Fruit fly (Drosophila melanogaster): ENCODE measurements around the gene mRpS6.

mRpS6 gene

dm6 chr3L:4403180-4403769, 38.9 kb downstream of the mRpS6 start, which contains the start of gene Syx17 (continued):
- TF ChIP-seq Mrtf (GFP tag; IDR thresholded peaks at IDR 0.05) (0 out of 3 replicates have a peak, but pooled peaks have one; percentile 16), cato (GFP tag; optimal IDR thresholded peaks at IDR 0.05; ENCODE audit: borderline replicate concordance) (no peak), CG17328 (GFP tag; IDR thresholded peaks at IDR 0.05) (0 out of 2 replicates have a peak, but pooled peaks have one; percentile 42), CG31224 (GFP tag; IDR thresholded peaks at IDR 0.05) (peak; percentile 25; the same call in 1 of the 2 replicates), cas (GFP tag; IDR thresholded peaks at IDR 0.05) (no peak), CG30403 (GFP tag; optimal IDR thresholded peaks at IDR 0.05) (peak; percentile 66), dmrt99B (tag; optimal IDR thresholded peaks at IDR 0.05) (peak; percentile 61), bcd (GFP tag; optimal IDR thresholded peaks at IDR 0.05) (peak; percentile 51), E2f2 (GFP tag; IDR thresholded peaks at IDR 0.05) (peak; percentile 55), CG7372 (GFP tag; IDR thresholded peaks at IDR 0.05) (no peak), CG8944 (GFP tag; optimal IDR thresholded peaks at IDR 0.05) (peak; percentile 38), Poxn (GFP tag; IDR thresholded peaks at IDR 0.05) (no peak), otp (GFP tag; IDR thresholded peaks at IDR 0.05) (no peak; the same call in 2 of the 3 replicates), inv (GFP tag; IDR thresholded peaks at IDR 0.05; ENCODE audit: partially characterized antibody) (peak; percentile 85), nerfin-1 (tag; optimal IDR thresholded peaks at IDR 0.05) (peak; percentile 2), CG6791 (GFP tag; IDR thresholded peaks at IDR 0.05; ENCODE audit: partially characterized antibody) (peak; percentile 94), lilli (GFP tag; optimal IDR thresholded peaks at IDR 0.05) (peak; percentile 78), CG14441 (GFP tag; IDR thresholded peaks at IDR 0.05) (0 out of 2 replicates have a peak, but pooled peaks have one; percentile 6), CG10654 (GFP tag; optimal IDR thresholded peaks at IDR 0.05) (peak; percentile 38), zfh1 (GFP tag; IDR thresholded peaks at IDR 0.05) (peak; percentile 68), CG9727 (GFP tag; optimal IDR thresholded peaks at IDR 0.05) (peak; percentile 43), YL-1 (GFP tag; optimal IDR thresholded peaks at IDR 0.05) (peak; percentile 84), CG4328 (GFP tag; optimal IDR thresholded peaks at IDR 0.05) (no peak), CG4730 (GFP tag; IDR thresholded peaks at IDR 0.05) (no peak), C15 (GFP tag; IDR thresholded peaks at IDR 0.05) (no peak), lmd (GFP tag; IDR thresholded peaks at IDR 0.05) (peak; percentile 45; the same call in 1 of the 2 replicates), CkIIα-i1 (GFP tag; IDR thresholded peaks at IDR 0.05) (no peak), Tbp (GFP tag; optimal IDR thresholded peaks at IDR 0.05) (no peak), CG17829 (tag; optimal IDR thresholded peaks at IDR 0.05) (peak; percentile 71), Sry-δ (GFP tag; optimal IDR thresholded peaks at IDR 0.05) (peak; percentile 97), wek (GFP tag; optimal IDR thresholded peaks at IDR 0.05) (no peak), CG33213 (GFP tag; optimal IDR thresholded peaks at IDR 0.05) (peak; percentile 70), phol (tag; optimal IDR thresholded peaks at IDR 0.05) (peak; percentile 59), CG4360 (GFP tag; IDR thresholded peaks at IDR 0.05) (peak; percentile 25; the same call in 1 of the 2 replicates), wdn (GFP tag; IDR thresholded peaks at IDR 0.05) (0 out of 2 replicates have a peak, but pooled peaks have one; percentile 20), NfI (GFP tag; optimal IDR thresholded peaks at IDR 0.05) (peak; percentile 34), CG1603 (tag; optimal IDR thresholded peaks at IDR 0.05) (peak; percentile 84), CG11504 (tag; optimal IDR thresholded peaks at IDR 0.05) (peak; percentile 64), CG31388 (GFP tag; optimal IDR thresholded peaks at IDR 0.05) (no peak), CG6654 (GFP tag; optimal IDR thresholded peaks at IDR 0.05) (no peak), abd-A (tag; optimal IDR thresholded peaks at IDR 0.05) (peak; percentile 84), CG3726 (GFP tag; IDR thresholded peaks at IDR 0.05) (no peak), Doc2 (GFP tag; IDR thresholded peaks at IDR 0.05) (no peak), Sin3A (optimal IDR thresholded peaks at IDR 0.05) (peak; percentile 53), sc (optimal IDR thresholded peaks at IDR 0.05) (no peak), sc (GFP tag; optimal IDR thresholded peaks at IDR 0.05) (no peak), CG32767 (GFP tag; IDR thresholded peaks at IDR 0.05) (no peak), CG2889 (GFP tag; IDR thresholded peaks at IDR 0.05) (no peak), CG10321 (GFP tag; IDR thresholded peaks at IDR 0.05) (no peak), shn (GFP tag; optimal IDR thresholded peaks at IDR 0.05) (peak; percentile 38), CG3847 (GFP tag; IDR thresholded peaks at IDR 0.05) (peak; percentile 47)
